Worm (Caenorhabditis elegans) whole organism, dauer: ENCODE results near the gene K08F4.5.

ENCODE experiments used
- unc-62 ChIP-seq: sonication (generic microtip); optimal IDR thresholded peaks from 2 replicates; lab custom pipeline; 2017; ENCODE audit warnings: missing biosample characterization, missing genetic modification reagents, missing genetic modification characterization

K08F4.5 gene

ce11 chrIV:10135817-10136216 lies at the start of gene K08F4.5:
K08F4.5 (minus strand) TSS chrIV:10135917.
- TF ChIP-seq unc-62, result no peak

DNA sequence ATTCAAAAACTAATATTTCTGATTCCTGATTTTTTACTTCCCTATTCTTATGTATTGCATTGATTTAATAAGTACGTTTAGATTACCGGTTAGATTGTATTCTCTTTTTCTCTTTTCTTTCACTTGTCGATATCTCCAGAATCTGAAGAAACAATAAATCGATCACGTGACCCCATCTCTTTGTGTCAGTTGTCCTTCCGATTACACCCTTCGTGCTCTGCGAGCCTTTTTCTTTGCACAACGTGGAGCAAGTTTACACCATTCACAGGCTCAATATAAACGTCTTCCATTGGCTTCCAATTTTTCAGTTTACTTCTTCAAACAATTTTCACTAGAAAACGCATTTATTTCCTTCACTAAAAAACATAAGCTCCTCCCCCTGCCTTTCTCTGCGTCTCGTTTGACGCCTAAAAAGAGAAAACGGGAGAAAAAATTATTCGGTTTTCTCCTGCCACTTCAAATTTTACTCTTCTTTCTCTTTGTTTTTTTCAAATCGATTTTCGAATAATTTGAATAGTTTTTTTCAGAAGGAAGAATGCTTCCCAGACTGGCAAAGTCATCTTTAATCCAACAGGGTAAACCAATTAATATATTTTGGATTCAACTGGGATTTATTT lies 44.5 kb upstream of the K08F4.5 start, which contains the start of gene gta-1:
TSS of gene gta-1 (plus strand) at position 528 of the 617 bp plus-strand sequence.
- no peak for TF ChIP-seq unc-62

DNA sequence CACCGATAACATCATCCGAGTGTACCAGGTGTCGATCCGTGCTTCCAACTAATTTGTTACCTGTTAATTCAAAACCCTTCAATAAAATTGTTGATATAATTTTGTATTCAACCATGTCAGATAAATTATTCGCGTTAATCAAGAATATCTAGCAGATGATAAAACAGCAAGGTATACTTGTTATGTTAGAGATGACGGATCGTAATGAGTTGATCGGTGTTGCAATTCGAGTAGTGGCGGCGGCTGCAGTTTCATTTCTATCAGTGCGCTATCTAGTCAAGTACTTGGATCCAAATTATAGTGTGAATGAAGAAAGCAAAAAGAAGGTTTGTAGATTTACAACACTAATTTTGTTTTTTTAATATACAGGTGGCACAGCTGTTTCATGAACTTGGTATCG lies 42.1 kb upstream of the K08F4.5 start, which contains the start of gene mspn-1:
TSS of gene mspn-1 (plus strand) at position 190 of the 400 bp plus-strand sequence.
- TF ChIP-seq unc-62, result no peak

DNA sequence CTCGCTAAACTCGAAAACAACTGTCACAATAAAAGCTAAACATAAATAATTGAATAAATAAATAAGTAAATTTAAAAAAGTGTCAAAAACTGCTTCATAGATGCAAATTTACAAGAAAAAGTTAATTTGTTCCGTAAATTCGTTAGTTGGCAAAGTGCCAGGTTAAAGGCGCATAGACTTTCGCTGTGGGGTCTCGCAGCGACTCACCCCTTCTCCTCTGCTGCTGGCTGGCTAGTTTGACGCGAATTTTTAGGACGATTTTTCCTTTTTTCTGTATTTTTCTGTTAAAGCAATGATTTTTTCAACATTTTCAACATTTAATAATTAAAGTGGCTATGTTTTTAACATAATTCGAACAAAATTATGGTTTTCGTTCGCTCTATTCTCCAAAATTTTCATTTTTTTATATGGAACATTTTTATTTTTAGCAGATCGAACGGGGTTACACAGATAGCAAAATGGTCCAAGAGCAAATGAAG lies 40.6 kb upstream of the K08F4.5 start, which contains the start of gene rack-1:
TSS of gene rack-1 (plus strand) at position 429 of the 479 bp plus-strand sequence.
- no peak for TF ChIP-seq unc-62

DNA sequence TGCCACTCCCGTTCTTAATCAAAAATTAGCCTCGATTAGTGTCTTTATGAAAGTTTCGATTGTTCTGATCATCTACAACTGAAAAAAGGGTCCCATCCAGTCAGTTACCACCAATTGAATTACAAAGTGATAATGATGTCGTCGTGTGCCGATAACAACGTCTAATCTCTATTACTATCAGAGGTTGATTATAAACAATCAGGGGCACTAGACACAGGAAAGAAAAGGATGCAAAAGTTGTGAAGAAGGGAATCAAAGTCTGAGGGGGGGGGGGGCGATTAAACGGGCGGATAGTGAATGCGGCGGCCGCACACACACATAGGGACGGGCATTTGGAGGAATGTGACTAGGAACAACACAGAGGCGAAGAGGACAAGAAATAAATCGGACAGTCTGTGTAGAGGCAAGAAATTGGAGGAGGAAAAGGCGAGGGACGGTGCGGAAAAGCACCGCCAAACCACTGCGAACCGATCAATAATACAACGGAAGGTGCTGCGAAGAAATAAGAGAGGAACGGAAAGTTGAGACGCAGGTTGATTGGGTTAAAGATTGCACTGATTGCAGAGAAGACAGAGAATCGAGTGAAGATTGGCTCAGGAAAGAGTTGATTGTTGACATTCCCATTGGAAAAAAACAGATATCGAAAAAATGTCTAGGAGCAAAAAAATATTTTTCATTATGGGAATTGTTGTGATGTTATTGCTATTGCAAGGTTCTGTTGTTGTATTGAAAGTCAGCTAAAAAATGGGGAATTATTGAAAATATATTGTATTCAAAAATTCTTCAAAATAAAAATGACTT lies 39.4 kb upstream of the K08F4.5 start:
- TF ChIP-seq unc-62, result no peak

DNA sequence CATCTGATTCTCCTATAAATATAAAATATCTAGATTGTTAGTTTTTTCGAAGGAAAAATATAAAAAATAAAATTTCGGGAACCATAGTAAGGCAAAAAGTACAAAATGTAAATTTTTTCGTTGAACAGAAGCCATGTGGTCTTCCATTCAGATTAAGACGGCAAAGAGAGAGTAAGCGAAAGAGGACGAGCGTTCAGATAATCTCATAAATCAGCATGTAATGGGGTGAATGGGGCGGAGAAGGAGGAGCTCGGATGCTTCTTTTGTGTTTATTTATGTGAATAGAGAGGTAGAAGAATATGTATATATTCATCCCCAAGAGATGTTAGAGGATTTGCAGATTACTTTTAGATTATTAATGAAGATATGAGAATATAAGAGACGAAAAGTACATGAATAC lies 38.6 kb upstream of the K08F4.5 start, which contains the start of gene pxf-1:
TSS of gene pxf-1 (minus strand) at position 14 of the 400 bp plus-strand sequence.
- no peak for TF ChIP-seq unc-62

- TF ChIP-seq unc-62, result no peak
These were observed 35.1 kb upstream of the K08F4.5 start for ce11 chrIV:10170808-10171207.

- no peak for TF ChIP-seq unc-62
These were observed 28.4 kb upstream of the K08F4.5 start for ce11 chrIV:10164086-10164485.

ce11 chrIV:10161706-10162105 lies 26.0 kb upstream of the K08F4.5 start, which contains the start of gene pps-1:
pps-1 (plus strand) TSS chrIV:10162006.
- no peak for TF ChIP-seq unc-62

- TF ChIP-seq unc-62, result no peak
These were observed 21.9 kb upstream of the K08F4.5 start, which contains the start of gene ttr-53 for ce11 chrIV:10157489-10158088. ttr-53 (plus strand) TSS chrIV:10158038.

ce11 chrIV:10157034-10157433 lies 21.3 kb upstream of the K08F4.5 start:
- TF ChIP-seq unc-62, result no peak

ce11 chrIV:10155475-10155874 lies 19.8 kb upstream of the K08F4.5 start, which contains the start of gene ttr-54:
ttr-54 (plus strand) TSS chrIV:10155775.
- no peak for TF ChIP-seq unc-62

ce11 chrIV:10153479-10153878 lies 17.8 kb upstream of the K08F4.5 start:
- TF ChIP-seq unc-62, result no peak

DNA sequence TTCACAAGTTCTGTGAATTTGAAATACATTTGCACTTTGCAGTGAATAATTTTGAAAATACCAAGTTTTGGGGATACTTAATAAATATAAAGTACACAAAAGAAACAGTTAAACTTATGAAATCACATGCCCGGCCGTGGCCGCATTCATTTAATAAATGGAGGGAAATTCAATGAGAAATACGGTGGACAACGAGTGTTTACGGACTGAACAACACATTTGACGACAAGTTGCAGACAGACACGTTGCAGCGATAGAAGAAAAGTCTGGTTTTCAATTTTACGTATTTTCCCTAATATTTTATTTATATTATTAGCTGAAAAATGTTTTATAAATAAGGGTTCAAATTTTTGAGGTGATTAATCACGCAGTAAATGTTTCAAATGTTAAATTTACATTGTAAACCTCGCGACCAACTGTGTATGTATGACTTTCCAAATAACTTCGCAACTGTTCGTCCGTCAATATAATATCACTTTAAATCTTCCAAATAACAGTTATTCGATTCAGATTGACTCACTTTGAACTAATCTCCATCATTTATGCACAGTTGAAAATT lies 15.8 kb upstream of the K08F4.5 start, which contains the start of gene copg-1:
TSS of gene copg-1 (plus strand) at position 509 of the 559 bp plus-strand sequence.
- no peak for TF ChIP-seq unc-62

DNA sequence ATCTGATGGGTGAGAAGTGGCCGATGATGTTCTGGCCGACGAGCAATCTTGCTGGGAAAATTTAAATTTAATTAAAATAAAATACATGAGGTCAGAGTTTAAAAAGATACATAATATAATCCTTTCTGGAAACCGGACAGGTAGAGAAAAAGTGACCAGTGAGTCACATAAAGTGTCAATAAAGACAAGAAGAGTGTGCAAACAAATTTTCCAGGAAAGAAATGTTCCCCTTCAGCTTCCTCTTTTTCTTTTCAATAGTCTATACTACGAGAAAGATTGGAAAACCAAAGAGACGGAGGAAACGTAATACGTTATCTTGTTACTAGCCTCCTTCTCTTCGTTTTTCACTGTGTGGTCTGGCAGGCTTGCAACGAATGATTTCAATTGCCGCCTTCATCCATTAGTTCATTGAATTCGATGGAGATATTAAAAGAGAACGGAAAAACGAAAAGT lies 14.9 kb upstream of the K08F4.5 start, which contains the start of gene tsp-12:
TSS of gene tsp-12 (minus strand) at position 51 of the 453 bp plus-strand sequence.
- no peak for TF ChIP-seq unc-62

DNA sequence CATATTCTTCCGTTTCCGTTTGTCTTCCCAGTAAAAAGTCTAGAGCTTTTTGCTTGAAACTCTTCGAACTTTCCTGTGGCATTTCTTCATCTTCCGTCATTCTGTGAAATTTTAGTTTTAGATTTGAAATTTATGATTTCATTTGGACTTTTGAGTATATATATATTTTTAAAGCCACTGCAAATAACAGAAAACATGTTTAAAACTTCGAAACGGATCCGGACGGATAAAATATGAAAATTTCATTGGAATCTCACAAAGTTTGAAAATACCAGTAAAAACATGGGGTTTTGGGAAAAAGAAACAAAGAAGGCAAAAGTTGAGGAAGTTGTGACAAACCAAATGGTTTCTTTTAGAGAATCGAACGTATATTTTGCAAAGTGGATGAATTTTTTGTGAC lies 13.2 kb upstream of the K08F4.5 start, which contains the start of gene pigs-1:
TSS of gene pigs-1 (minus strand) at position 101 of the 400 bp plus-strand sequence.
- no peak for TF ChIP-seq unc-62
